Worm (Caenorhabditis elegans): ENCODE measurements around the gene F10D2.8.

The F10D2.8 gene

ce11 chrV:7142661-7143060 is 7.9 kb downstream of the F10D2.8 start (continued):
- TF ChIP-seq ekl-4 (GFP tag; IDR thresholded peaks at IDR 0.05) = 0 out of 2 replicates have a peak, but pooled peaks have one; percentile 58
- no peak for TF ChIP-seq nhr-90 (tag; optimal IDR thresholded peaks at IDR 0.05)
- TF ChIP-seq nfya-1 (tag; optimal IDR thresholded peaks at IDR 0.05; ENCODE audit: borderline replicate concordance, insufficient read depth) = no peak
- no peak for TF ChIP-seq rpc-1 (optimal IDR thresholded peaks at IDR 0.05)
- TF ChIP-seq rpc-1 (tag; optimal IDR thresholded peaks at IDR 0.05) = peak; percentile 6
- no peak for TF ChIP-seq F57C9.4 (tag; optimal IDR thresholded peaks at IDR 0.05)
- TF ChIP-seq somi-1 (GFP tag; optimal IDR thresholded peaks at IDR 0.05) = no peak
- TF ChIP-seq pbrm-1 (GFP tag; IDR thresholded peaks at IDR 0.05) = peak; percentile 92
- TF ChIP-seq D2030.7 (GFP tag; IDR thresholded peaks at IDR 0.05) = peak; percentile 93
- no peak for TF ChIP-seq nhr-120 (GFP tag; IDR thresholded peaks at IDR 0.05)
- TF ChIP-seq C17E4.6 (GFP tag; IDR thresholded peaks at IDR 0.05) = 0 out of 2 replicates have a peak, but pooled peaks have one; percentile 47
- TF ChIP-seq F55B11.4 (tag; optimal IDR thresholded peaks at IDR 0.05; ENCODE audit: borderline replicate concordance, insufficient read depth) = no peak
- no peak; the same call in none of the 2 replicates for TF ChIP-seq rcor-1 (GFP tag; IDR thresholded peaks at IDR 0.05)
- TF ChIP-seq ztf-25 (GFP tag; IDR thresholded peaks at IDR 0.05) = no peak
- TF ChIP-seq xnd-1 (tag; optimal IDR thresholded peaks at IDR 0.05) = peak; percentile 35
- TF ChIP-seq ama-1 (optimal IDR thresholded peaks at IDR 0.05) = no peak
- no peak for TF ChIP-seq ama-1 (GFP tag; optimal IDR thresholded peaks at IDR 0.05)
- no peak; the same call in 1 of the 2 replicates for TF ChIP-seq dox-1 (GFP tag; IDR thresholded peaks at IDR 0.05)
- peak; percentile 68 for TF ChIP-seq lsl-1 (GFP tag; optimal IDR thresholded peaks at IDR 0.05)
- peak; percentile 46 for TF ChIP-seq tlf-1 (GFP tag; optimal IDR thresholded peaks at IDR 0.05)
- no peak for TF ChIP-seq T07F8.4 (tag; optimal IDR thresholded peaks at IDR 0.05)
- TF ChIP-seq cebp-1 (GFP tag; IDR thresholded peaks at IDR 0.05) = no peak
- no peak for TF ChIP-seq cebp-1 (tag; optimal IDR thresholded peaks at IDR 0.05)
- TF ChIP-seq ceh-58 (GFP tag; IDR thresholded peaks at IDR 0.05) = no peak
- peak; percentile 95 for TF ChIP-seq him-1 (tag; optimal IDR thresholded peaks at IDR 0.05)
- no peak for TF ChIP-seq sptf-2 (GFP tag; optimal IDR thresholded peaks at IDR 0.05)
- no peak; the same call in 1 of the 2 replicates for TF ChIP-seq Y53G8AR.9 (GFP tag; conservative IDR thresholded peaks at IDR 0.05)
- no peak for TF ChIP-seq F39B2.1 (GFP tag; IDR thresholded peaks at IDR 0.05)
- no peak for TF ChIP-seq attf-5 (GFP tag; optimal IDR thresholded peaks at IDR 0.05)
- no peak for TF ChIP-seq egl-44 (GFP tag; IDR thresholded peaks at IDR 0.05)
- TF ChIP-seq hmg-1.2 (GFP tag; IDR thresholded peaks at IDR 0.05) = no peak; the same call in 1 of the 2 replicates
- TF ChIP-seq mel-28 (tag; optimal IDR thresholded peaks at IDR 0.05; ENCODE audit: borderline replicate concordance) = no peak
- no peak for TF ChIP-seq tbx-9 (tag; optimal IDR thresholded peaks at IDR 0.05; ENCODE audit: borderline replicate concordance)
- TF ChIP-seq nhr-27 (tag; optimal IDR thresholded peaks at IDR 0.05) = no peak
- no peak for TF ChIP-seq nhr-179 (tag; optimal IDR thresholded peaks at IDR 0.05)
- no peak for TF ChIP-seq lsy-27 (tag; optimal IDR thresholded peaks at IDR 0.05; ENCODE audit: borderline replicate concordance, insufficient read depth)
- no peak for TF ChIP-seq repo-1 (tag; optimal IDR thresholded peaks at IDR 0.05)
- no peak for TF ChIP-seq madf-10 (tag; optimal IDR thresholded peaks at IDR 0.05)
- TF ChIP-seq nfya-2 (GFP tag; IDR thresholded peaks at IDR 0.05) = no peak
- peak; percentile 72 for TF ChIP-seq hsf-1 (GFP tag; IDR thresholded peaks at IDR 0.05)
- TF ChIP-seq Y67H2A.10 (GFP tag; conservative IDR thresholded peaks at IDR 0.05) = no peak
- peak; percentile 50 for TF ChIP-seq F49E8.2 (tag; optimal IDR thresholded peaks at IDR 0.05; ENCODE audit: insufficient read depth)
- no peak for TF ChIP-seq F52B5.7 (tag; optimal IDR thresholded peaks at IDR 0.05)
- TF ChIP-seq zim-3 (tag; optimal IDR thresholded peaks at IDR 0.05) = peak; percentile 14
- peak; percentile 85 for TF ChIP-seq madf-6 (GFP tag; IDR thresholded peaks at IDR 0.05)
- no peak for TF ChIP-seq ZK185.1 (tag; optimal IDR thresholded peaks at IDR 0.05; ENCODE audit: poor library complexity, severe bottlenecking)
- no peak for TF ChIP-seq ceh-91 (GFP tag; IDR thresholded peaks at IDR 0.05)
- TF ChIP-seq B0261.1 (tag; optimal IDR thresholded peaks at IDR 0.05) = no peak
- no peak for TF ChIP-seq ztf-6 (GFP tag; IDR thresholded peaks at IDR 0.05)
- TF ChIP-seq F33H1.4 (GFP tag; IDR thresholded peaks at IDR 0.05) = peak; percentile 65

Measured in whole organism, young adult.